Worm (Caenorhabditis elegans): ENCODE data around the gene ZK742.4.

The ZK742.4 gene

DNA sequence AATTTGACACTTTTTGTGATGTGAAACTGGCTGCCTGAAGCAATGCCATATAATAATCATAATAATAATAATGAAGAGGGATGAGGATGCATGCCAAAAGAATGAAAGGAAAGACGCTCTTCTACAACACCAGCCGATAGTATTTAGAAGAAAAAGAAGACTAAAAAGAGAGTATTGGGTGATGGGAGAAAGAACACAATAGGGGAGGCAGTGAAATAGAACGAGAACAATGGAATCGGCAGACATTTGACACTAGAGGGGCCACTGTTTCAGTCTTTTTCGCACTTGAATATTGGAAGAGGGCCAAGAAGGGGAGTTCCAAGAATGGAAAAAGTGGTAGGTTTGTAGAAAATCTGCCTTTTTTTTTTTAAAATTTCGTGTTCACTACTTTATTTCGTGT is 35.6 kb upstream of the ZK742.4 start, which contains the start of gene memo-1:
Gene memo-1 (minus strand): TSS at position 2 of the 400 bp plus-strand sequence.
- TF ChIP-seq ces-1 (GFP tag; optimal IDR thresholded peaks at IDR 0.05) (no peak), nhr-41 (GFP tag; IDR thresholded peaks at IDR 0.05) (no peak), ceh-28 (tag; optimal IDR thresholded peaks at IDR 0.05) (no peak), jun-1 (tag; optimal IDR thresholded peaks at IDR 0.05) (no peak), snpc-4 (tag; optimal IDR thresholded peaks at IDR 0.05) (no peak), dmd-6 (GFP tag; IDR thresholded peaks at IDR 0.05) (0 out of 2 replicates have a peak, but pooled peaks have one; percentile 9), madf-5 (GFP tag; IDR thresholded peaks at IDR 0.05) (no peak), ztf-11 (tag; optimal IDR thresholded peaks at IDR 0.05) (no peak), unc-62 (GFP tag; optimal IDR thresholded peaks at IDR 0.05 in 1 of 2) (peak in 1 of 2 experiments; percentile 89), unc-62 (tag; optimal IDR thresholded peaks at IDR 0.05) (no peak), F44E2.7 (GFP tag; IDR thresholded peaks at IDR 0.05) (no peak), lin-38 (GFP tag; IDR thresholded peaks at IDR 0.05) (0 out of 2 replicates have a peak, but pooled peaks have one; percentile 17), nhr-76 (tag; optimal IDR thresholded peaks at IDR 0.05) (no peak), daf-19 (GFP tag; conservative IDR thresholded peaks at IDR 0.05) (no peak), nhr-48 (tag; optimal IDR thresholded peaks at IDR 0.05) (no peak), vab-7 (GFP tag; IDR thresholded peaks at IDR 0.05) (no peak), ceh-32 (tag; optimal IDR thresholded peaks at IDR 0.05; ENCODE audit: poor library complexity) (no peak), mep-1 (tag; optimal IDR thresholded peaks at IDR 0.05) (no peak), pqm-1 (tag; optimal IDR thresholded peaks at IDR 0.05) (no peak), aha-1 (tag) (peak; percentile 33), zfp-3 (GFP tag; conservative IDR thresholded peaks at IDR 0.05) (no peak), sdz-12 (GFP tag; optimal IDR thresholded peaks at IDR 0.05) (no peak), R02D3.7 (tag; optimal IDR thresholded peaks at IDR 0.05) (no peak), daf-12 (tag; optimal IDR thresholded peaks at IDR 0.05) (no peak), egl-27 (tag; optimal IDR thresholded peaks at IDR 0.05) (no peak), rbr-2 (tag; optimal IDR thresholded peaks at IDR 0.05) (no peak)

ce11 chrV:7842228-7842627 is 30.6 kb upstream of the ZK742.4 start, which contains the start of gene grd-8:
Gene grd-8, plus strand, starts transcription at chrV:7842528.
- TF ChIP-seq aly-2 (tag; optimal IDR thresholded peaks at IDR 0.05) (no peak), rbr-2 (tag; optimal IDR thresholded peaks at IDR 0.05) (no peak), mxl-2 (GFP tag; conservative IDR thresholded peaks at IDR 0.05) (no peak), jun-1 (tag; optimal IDR thresholded peaks at IDR 0.05) (no peak), pha-4 (GFP tag; IDR thresholded peaks at IDR 0.05) (no peak), pha-4 (tag; optimal IDR thresholded peaks at IDR 0.05) (no peak), mes-2 (tag; optimal IDR thresholded peaks at IDR 0.05; ENCODE audit: poor library complexity, severe bottlenecking) (no peak), Y5F2A.4 (GFP tag; optimal IDR thresholded peaks at IDR 0.05) (no peak), D1046.2 (GFP tag; IDR thresholded peaks at IDR 0.05) (no peak), ama-1 (optimal IDR thresholded peaks at IDR 0.05) (no peak), F26F4.8 (GFP tag; conservative IDR thresholded peaks at IDR 0.05) (no peak), nhr-28 (tag; optimal IDR thresholded peaks at IDR 0.05) (no peak)

DNA sequence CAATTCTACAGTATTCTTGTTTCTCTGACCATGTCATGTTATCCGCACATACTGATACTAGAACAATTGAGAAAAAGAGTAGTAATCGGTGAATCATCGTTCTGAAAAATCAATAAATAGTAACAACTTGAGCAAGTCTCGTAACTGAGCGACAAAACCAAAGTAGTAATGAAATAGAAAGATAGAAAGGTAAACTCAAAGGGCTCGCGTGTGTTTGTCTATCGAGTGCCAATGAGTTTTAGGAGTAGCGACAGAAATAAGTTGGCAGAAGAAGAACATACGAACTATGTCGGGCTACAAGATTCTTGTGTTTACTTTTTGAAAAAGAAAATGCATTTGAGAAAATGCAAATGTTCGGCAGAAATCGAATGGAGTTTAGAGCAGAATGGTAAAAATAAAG is 27.9 kb upstream of the ZK742.4 start, which contains the start of gene C37C3.12:
Gene C37C3.12 (minus strand): TSS at position 101 of the 400 bp plus-strand sequence.
- TF ChIP-seq nhr-77 (tag; optimal IDR thresholded peaks at IDR 0.05) (no peak), dve-1 (tag; optimal IDR thresholded peaks at IDR 0.05; ENCODE audit: insufficient read depth) (no peak), lin-1 (GFP tag; IDR thresholded peaks at IDR 0.05) (no peak), pqm-1 (tag; optimal IDR thresholded peaks at IDR 0.05) (no peak), dmd-8 (GFP tag; IDR thresholded peaks at IDR 0.05) (no peak), zip-11 (GFP tag; IDR thresholded peaks at IDR 0.05) (no peak), F37D6.2 (tag; optimal IDR thresholded peaks at IDR 0.05) (no peak), unc-62 (GFP tag; optimal IDR thresholded peaks at IDR 0.05 in 1 of 2) (no peak), unc-62 (tag; optimal IDR thresholded peaks at IDR 0.05) (no peak), daf-8 (GFP tag; IDR thresholded peaks at IDR 0.05) (no peak), saeg-2 (GFP tag; IDR thresholded peaks at IDR 0.05) (no peak), nhr-102 (tag; optimal IDR thresholded peaks at IDR 0.05) (no peak), D1046.2 (GFP tag; IDR thresholded peaks at IDR 0.05) (no peak), attf-4 (tag; optimal IDR thresholded peaks at IDR 0.05) (no peak), lin-38 (GFP tag; IDR thresholded peaks at IDR 0.05) (no peak), tag-97 (GFP tag; IDR thresholded peaks at IDR 0.05) (no peak), nhr-76 (tag; optimal IDR thresholded peaks at IDR 0.05) (no peak), F10B5.3 (tag; optimal IDR thresholded peaks at IDR 0.05) (no peak), dmd-6 (GFP tag; IDR thresholded peaks at IDR 0.05) (no peak), snpc-4 (tag; optimal IDR thresholded peaks at IDR 0.05) (no peak), egl-27 (tag; optimal IDR thresholded peaks at IDR 0.05) (no peak)
